Worm (Caenorhabditis elegans) whole organism, L4 larva: ENCODE data around the gene C36C9.4.
"Not testable (repeated sequence)": the region's sequence is repeated elsewhere in the genome, so short reads cannot be mapped to it uniquely, and the experiment has no call there.

Experiments used
- D1046.2 ChIP-seq: fragments of 200-800 bp; sonication (Bioruptor generic); IDR thresholded peaks from 2 replicates; pipeline ENCODE4 v1.3.6; 2022; ENCODE audit warnings: missing genetic modification characterization, missing compliant biosample characterization
- F26F4.8 ChIP-seq: fragments of 200-800 bp; sonication (Bioruptor generic); conservative IDR thresholded peaks from 2 replicates; pipeline ENCODE4 v1.3.6; 2022; ENCODE audit warnings: missing genetic modification characterization, missing compliant biosample characterization
- R02D3.7 ChIP-seq: fragments of 150-350 bp; sonication (generic microtip); optimal IDR thresholded peaks from 3 replicates; lab custom pipeline; 2014; ENCODE audit warnings: missing biosample characterization, missing genetic modification characterization
- T20F7.1 ChIP-seq: fragments of 200-800 bp; sonication (Bioruptor generic); optimal IDR thresholded peaks from 2 replicates; lab custom pipeline; 2018; ENCODE audit warnings: mild to moderate bottlenecking, missing genetic modification characterization, missing compliant biosample characterization
- Y105C5A.15 ChIP-seq: fragments of 200-800 bp; sonication (Bioruptor generic); IDR thresholded peaks from 2 replicates; pipeline ENCODE4 v1.3.6; 2022; ENCODE audit warnings: missing genetic modification characterization, missing compliant biosample characterization
- ZK337.2 ChIP-seq: fragments of 200-800 bp; sonication (Bioruptor generic); IDR thresholded peaks from 2 replicates; pipeline ENCODE4 v1.3.6; 2022; ENCODE audit warnings: missing genetic modification reagents, missing genetic modification characterization, missing compliant biosample characterization
- attf-4 ChIP-seq: sonication (generic microtip); optimal IDR thresholded peaks from 3 replicates; lab custom pipeline; 2017; ENCODE audit warnings: missing biosample characterization, missing genetic modification characterization
- ceh-28 ChIP-seq: fragments of 150-350 bp; optimal IDR thresholded peaks from 2 replicates; lab custom pipeline; 2014; ENCODE audit warnings: missing biosample characterization, missing genetic modification reagents, missing genetic modification characterization
- ceh-44 ChIP-seq: fragments of 200-800 bp; sonication (Bioruptor generic); IDR thresholded peaks from 2 replicates; pipeline ENCODE4 v1.3.6; 2022; ENCODE audit warnings: missing genetic modification reagents, missing genetic modification characterization, missing compliant biosample characterization
- ceh-62 ChIP-seq: sonication (generic microtip); optimal IDR thresholded peaks from 2 replicates; lab custom pipeline; 2017; ENCODE audit warnings: missing biosample characterization, missing genetic modification characterization
- cey-2 ChIP-seq: sonication (generic microtip); optimal IDR thresholded peaks from 3 replicates; lab custom pipeline; 2017; ENCODE audit warnings: missing genetic modification characterization, mild to moderate bottlenecking, missing compliant biosample characterization, antibody characterized with exemption, borderline replicate concordance; ENCODE audit not compliant: insufficient read depth
- daf-12 ChIP-seq: fragments of 150-350 bp; optimal IDR thresholded peaks from 2 replicates; lab custom pipeline; 2014; ENCODE audit warnings: missing biosample characterization, missing genetic modification reagents, missing genetic modification characterization
- dve-1 ChIP-seq: sonication (generic microtip); optimal IDR thresholded peaks from 2 replicates; lab custom pipeline; 2017; ENCODE audit warnings: antibody characterized with exemption, mild to moderate bottlenecking, missing genetic modification characterization, missing compliant biosample characterization; ENCODE audit not compliant: insufficient read depth
- egl-27 ChIP-seq: sonication (generic microtip); optimal IDR thresholded peaks from 3 replicates; lab custom pipeline; 2017; ENCODE audit warnings: missing biosample characterization, missing genetic modification reagents, missing genetic modification characterization
- fos-1 ChIP-seq: fragments of 150-350 bp; optimal IDR thresholded peaks from 2 replicates; lab custom pipeline; 2014; ENCODE audit warnings: missing biosample characterization, missing genetic modification characterization
- gei-8 ChIP-seq: fragments of 200-800 bp; sonication (Bioruptor generic); optimal IDR thresholded peaks from 2 replicates; lab custom pipeline; 2018; ENCODE audit warnings: mild to moderate bottlenecking, missing genetic modification characterization, missing compliant biosample characterization
- hlh-30 ChIP-seq: sonication (generic microtip); optimal IDR thresholded peaks from 2 replicates; lab custom pipeline; 2017; ENCODE audit warnings: antibody characterized with exemption, mild to moderate bottlenecking, missing genetic modification characterization, missing compliant biosample characterization; ENCODE audit not compliant: insufficient read depth
- hmg-1.1 ChIP-seq: fragments of 200-800 bp; sonication (Bioruptor generic); IDR thresholded peaks from 2 replicates; pipeline ENCODE4 v1.3.6; 2022; ENCODE audit warnings: missing genetic modification reagents, missing genetic modification characterization, missing compliant biosample characterization
- jun-1 ChIP-seq: fragments of 150-350 bp; optimal IDR thresholded peaks from 2 replicates; lab custom pipeline; 2014; ENCODE audit warnings: missing biosample characterization, missing genetic modification reagents, missing genetic modification characterization
- lim-7 ChIP-seq: fragments of 200-800 bp; sonication (Bioruptor generic); IDR thresholded peaks from 2 replicates; pipeline ENCODE4 v1.3.6; 2022; ENCODE audit warnings: missing genetic modification characterization, missing compliant biosample characterization
- lin-1 ChIP-seq: fragments of 200-800 bp; sonication (Bioruptor generic); IDR thresholded peaks from 2 replicates; pipeline ENCODE4 v1.3.6; 2022; ENCODE audit warnings: missing genetic modification reagents, missing genetic modification characterization, missing compliant biosample characterization
- lin-13 ChIP-seq: fragments of 150-350 bp; optimal IDR thresholded peaks from 2 replicates; lab custom pipeline; 2014; ENCODE audit warnings: missing biosample characterization, missing genetic modification reagents, missing genetic modification characterization
- lin-15B ChIP-seq: fragments of 150-350 bp; sonication (generic microtip); optimal IDR thresholded peaks from 3 replicates; lab custom pipeline; 2014; ENCODE audit warnings: missing biosample characterization, missing genetic modification characterization
- lin-39 ChIP-seq: fragments of 150-350 bp; optimal IDR thresholded peaks from 2 replicates; lab custom pipeline; 2014; ENCODE audit warnings: missing biosample characterization, missing genetic modification reagents, missing genetic modification characterization
- lir-3 ChIP-seq: sonication (generic microtip); optimal IDR thresholded peaks from 2 replicates; lab custom pipeline; 2016; ENCODE audit warnings: mild to moderate bottlenecking, missing genetic modification characterization, missing compliant biosample characterization
- nhr-10 ChIP-seq: fragments of 150-350 bp; optimal IDR thresholded peaks from 2 replicates; lab custom pipeline; 2014; ENCODE audit warnings: missing biosample characterization, missing genetic modification characterization
- nhr-237 ChIP-seq: sonication (generic microtip); optimal IDR thresholded peaks from 2 replicates; lab custom pipeline; 2017; ENCODE audit warnings: missing biosample characterization, missing genetic modification characterization
- nhr-28 ChIP-seq: fragments of 150-350 bp; optimal IDR thresholded peaks from 2 replicates; lab custom pipeline; 2014; ENCODE audit warnings: missing biosample characterization, missing genetic modification characterization
- nhr-48 ChIP-seq: sonication (generic microtip); optimal IDR thresholded peaks from 2 replicates; lab custom pipeline; 2016; ENCODE audit warnings: mild to moderate bottlenecking, missing genetic modification characterization, missing compliant biosample characterization
- nhr-6 ChIP-seq: fragments of 150-350 bp; optimal IDR thresholded peaks from 2 replicates; lab custom pipeline; 2014; ENCODE audit warnings: missing biosample characterization, missing genetic modification characterization
- nhr-77 ChIP-seq: fragments of 150-350 bp; optimal IDR thresholded peaks from 2 replicates; lab custom pipeline; 2014; ENCODE audit warnings: missing biosample characterization, missing genetic modification characterization
- pha-4 ChIP-seq, 2 experiments: fragments of 150-350 bp in 1 of 2; fragments of 200-800 bp in 1 of 2; sonication (Bioruptor generic) in 1 of 2; IDR thresholded peaks in 1 of 2; optimal IDR thresholded peaks in 1 of 2; 2 replicates each; pipeline versions ENCODE4 v1.3.6 to Lab custom; 2014 to 2022; ENCODE audit warnings: missing genetic modification characterization in 2 of 2, missing genetic modification reagents in 2 of 2, missing biosample characterization in 1 of 2, missing compliant biosample characterization in 1 of 2
- pqm-1 ChIP-seq: sonication (generic microtip); optimal IDR thresholded peaks from 2 replicates; lab custom pipeline; 2017; ENCODE audit warnings: missing biosample characterization, missing genetic modification characterization
- unc-130 ChIP-seq: sonication (generic microtip); optimal IDR thresholded peaks from 2 replicates; lab custom pipeline; 2016; ENCODE audit warnings: missing genetic modification reagents, missing genetic modification characterization, missing compliant biosample characterization
- unc-62 ChIP-seq, 3 experiments: fragments of 150-350 bp in 1 of 3; sonication (generic microtip); optimal IDR thresholded peaks in 2 of 3; peaks in 1 of 3; 1 replicate in 1 of 3; 2 replicates in 2 of 3; lab custom pipeline; 2014 to 2017; ENCODE audit warnings: missing biosample characterization in 3 of 3, missing genetic modification characterization in 3 of 3, missing genetic modification reagents in 3 of 3, missing genotype in 1 of 3
- zip-11 ChIP-seq: fragments of 200-800 bp; sonication (Bioruptor generic); IDR thresholded peaks from 2 replicates; pipeline ENCODE4 v1.3.6; 2022; ENCODE audit warnings: missing genetic modification characterization, missing compliant biosample characterization
- ztf-7 ChIP-seq: fragments of 150-350 bp; optimal IDR thresholded peaks from 2 replicates; lab custom pipeline; 2014; ENCODE audit warnings: missing biosample characterization, missing genetic modification characterization

C36C9.4 gene

ce11 chrX:1696879-1697278 is at the start of gene C36C9.4:
TSS of gene C36C9.4 (minus strand) at chrX:1696979.
- TF ChIP-seq daf-12 (tag; lab: Kevin White, UChicago); nhr-237; jun-1 (tag; lab: Kevin White, UChicago): not testable (repeated sequence)

ce11 chrX:1746117-1746516 is 49.3 kb upstream of the C36C9.4 start, which contains the start of gene Y75D11A.3:
TSS of gene Y75D11A.3 (minus strand) at chrX:1746217.
- TF ChIP-seq attf-4; ceh-44; nhr-28 (tag; lab: Kevin White, UChicago): not testable (repeated sequence)

ce11 chrX:1742530-1742929 is 45.8 kb upstream of the C36C9.4 start, which contains the start of gene Y75D11A.2:
TSS of gene Y75D11A.2 (plus strand) at chrX:1742830.
- not testable (repeated sequence) for TF ChIP-seq unc-62 (GFP tag; optimal IDR thresholded peaks at IDR 0.05 in 1 of 2; lab: Kevin White, UChicago); unc-62 (tag; optimal IDR thresholded peaks at IDR 0.05; lab: Kevin White, UChicago); T20F7.1 (GFP tag; lab: Kevin White, UChicago); nhr-48 (tag; lab: Kevin White, UChicago)

- no peak for TF ChIP-seq egl-27 (tag; lab: Kevin White, UChicago)
- TF ChIP-seq zip-11 (GFP tag; lab: Robert Waterston, UW): no peak
- TF ChIP-seq lim-7 (GFP tag; lab: Robert Waterston, UW): no peak
- TF ChIP-seq gei-8 (GFP tag; lab: Kevin White, UChicago): no peak
- TF ChIP-seq ztf-7 (tag; lab: Kevin White, UChicago): no peak
- TF ChIP-seq lin-1: no peak
- no peak for TF ChIP-seq lir-3 (tag; lab: Kevin White, UChicago)
- no peak for TF ChIP-seq pha-4 (GFP tag; IDR thresholded peaks at IDR 0.05; lab: Robert Waterston, UW)
- TF ChIP-seq pha-4 (tag; optimal IDR thresholded peaks at IDR 0.05; lab: Kevin White, UChicago): no peak
- TF ChIP-seq attf-4: no peak
- TF ChIP-seq Y105C5A.15: no peak
- TF ChIP-seq nhr-77 (tag; lab: Kevin White, UChicago): no peak
- TF ChIP-seq lin-13 (GFP tag; lab: Kevin White, UChicago): no peak
- TF ChIP-seq D1046.2: no peak
- no peak for TF ChIP-seq R02D3.7 (tag; lab: Kevin White, UChicago)
- TF ChIP-seq fos-1 (tag; lab: Kevin White, UChicago): no peak
- TF ChIP-seq F26F4.8 (GFP tag; lab: Robert Waterston, UW): no peak
- no peak for TF ChIP-seq hmg-1.1 (GFP tag; lab: Robert Waterston, UW)
- TF ChIP-seq jun-1 (tag; lab: Kevin White, UChicago): no peak
Measured at ce11 chrX:1737606-1738005, 40.8 kb upstream of the C36C9.4 start, which contains the start of gene F07G6.10. TSS of gene F07G6.10 (plus strand) at chrX:1737906.

ce11 chrX:1735941-1736340 is 39.2 kb upstream of the C36C9.4 start, which contains the start of gene F07G6.12:
TSS of gene F07G6.12 (plus strand) at chrX:1736241.
- TF ChIP-seq nhr-10 (tag; lab: Kevin White, UChicago) (no peak), lin-15B (tag; lab: Kevin White, UChicago) (no peak), ztf-7 (tag; lab: Kevin White, UChicago) (no peak), nhr-77 (tag; lab: Kevin White, UChicago) (no peak), nhr-6 (tag; lab: Kevin White, UChicago) (no peak), ZK337.2 (GFP tag; lab: Robert Waterston, UW) (no peak), lin-39 (tag; lab: Kevin White, UChicago) (no peak), ceh-62 (no peak), dve-1 (tag; lab: Kevin White, UChicago) (no peak), unc-130 (GFP tag; lab: Kevin White, UChicago) (no peak), ceh-28 (no peak), pqm-1 (tag; lab: Kevin White, UChicago) (no peak), Y105C5A.15 (no peak), hlh-30 (tag; lab: Kevin White, UChicago) (no peak), cey-2 (tag; lab: Kevin White, UChicago) (no peak)
